Worm (Caenorhabditis elegans): ENCODE results near the gene M01H9.2.

The M01H9.2 gene

ce11 chrIV:4505078-4505477, 42.0 kb upstream of the M01H9.2 start:
- TF ChIP-seq ceh-79 (tag; optimal IDR thresholded peaks at IDR 0.05) (no peak), egrh-3 (GFP tag; IDR thresholded peaks at IDR 0.05) (no peak), C17E4.6 (GFP tag; IDR thresholded peaks at IDR 0.05) (no peak), lin-26 (GFP tag; IDR thresholded peaks at IDR 0.05) (no peak), lin-35 (GFP tag; optimal IDR thresholded peaks at IDR 0.05) (no peak), F39B2.1 (GFP tag; IDR thresholded peaks at IDR 0.05) (no peak), sptf-2 (GFP tag; optimal IDR thresholded peaks at IDR 0.05) (no peak), hsf-1 (GFP tag; IDR thresholded peaks at IDR 0.05) (no peak), ama-1 (optimal IDR thresholded peaks at IDR 0.05) (no peak), ama-1 (GFP tag; optimal IDR thresholded peaks at IDR 0.05) (no peak), hmg-20 (GFP tag; IDR thresholded peaks at IDR 0.05) (no peak), hlh-26 (GFP tag; conservative IDR thresholded peaks at IDR 0.05) (no peak), zfh-2 (GFP tag; conservative IDR thresholded peaks at IDR 0.05) (no peak), F57C9.4 (tag; optimal IDR thresholded peaks at IDR 0.05) (no peak), lin-40 (tag; optimal IDR thresholded peaks at IDR 0.05) (no peak), T07F8.4 (tag; optimal IDR thresholded peaks at IDR 0.05) (no peak), athp-1 (tag; optimal IDR thresholded peaks at IDR 0.05) (no peak), sea-2 (GFP tag; IDR thresholded peaks at IDR 0.05) (no peak)

DNA sequence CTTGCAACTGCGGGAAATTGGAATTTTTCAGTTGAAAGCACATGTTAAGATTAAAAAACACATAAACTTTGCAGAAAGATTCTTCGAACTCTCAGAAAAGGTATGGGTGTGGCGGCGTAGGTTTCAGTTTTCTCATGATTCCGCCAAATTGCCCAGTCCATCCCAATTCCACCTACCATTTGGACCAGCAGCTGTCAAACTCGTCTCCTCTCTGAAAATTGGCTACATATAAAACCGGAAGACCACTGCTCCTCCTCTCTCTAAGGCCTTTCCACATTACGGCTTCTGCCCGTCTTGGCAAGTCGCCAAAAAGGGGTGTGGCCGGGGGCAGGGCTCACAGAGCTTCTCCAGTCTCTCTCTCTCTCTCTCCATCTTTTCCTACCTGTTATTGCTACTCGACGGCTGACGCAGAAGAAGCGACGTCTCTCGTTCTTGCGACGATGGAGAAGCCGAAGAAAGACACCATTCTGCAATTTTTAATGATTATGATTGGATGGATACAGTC, 27.2 kb upstream of the M01H9.2 start, which contains the start of gene ZK180.7:
TSS of gene ZK180.7 (plus strand) at position 395 of the 505 bp plus-strand sequence.
- no peak for TF ChIP-seq cebp-2 (GFP tag; IDR thresholded peaks at IDR 0.05)
- TF ChIP-seq zfh-2 (GFP tag; conservative IDR thresholded peaks at IDR 0.05), result peak; percentile 76
- TF ChIP-seq gei-17 (GFP tag; optimal IDR thresholded peaks at IDR 0.05), result no peak
- TF ChIP-seq snpc-1.1 (tag; optimal IDR thresholded peaks at IDR 0.05; ENCODE audit: insufficient read depth), result no peak
- peak; percentile 21; the same call in 1 of the 2 replicates for TF ChIP-seq egrh-3 (GFP tag; IDR thresholded peaks at IDR 0.05)

DNA sequence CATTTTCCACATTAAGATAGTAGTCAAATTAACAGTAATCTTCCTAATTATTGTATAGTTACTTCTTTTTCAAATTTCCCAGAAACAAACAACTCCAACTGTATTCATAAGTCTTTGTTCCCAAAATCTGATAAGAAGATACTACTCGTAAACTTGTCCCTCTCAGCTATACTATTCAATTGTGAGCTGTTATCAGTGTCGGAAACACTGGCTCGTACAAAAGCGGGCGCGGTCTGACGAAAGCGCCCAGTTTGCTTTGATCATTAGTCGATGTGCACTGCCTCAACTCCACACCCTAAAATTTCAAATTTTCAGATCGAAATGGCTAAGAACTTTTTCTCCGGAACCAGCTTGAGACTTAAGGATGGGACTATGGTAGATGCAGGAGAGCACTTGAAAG, 23.7 kb upstream of the M01H9.2 start, which contains the start of gene trx-3:
TSS of gene trx-3 (plus strand) at position 291 of the 400 bp plus-strand sequence.
- TF ChIP-seq cebp-2 (GFP tag; IDR thresholded peaks at IDR 0.05) (no peak), nhr-80 (tag; optimal IDR thresholded peaks at IDR 0.05) (peak; percentile 53)

- TF ChIP-seq nfyb-1 (GFP tag; IDR thresholded peaks at IDR 0.05) (no peak), rcor-1 (GFP tag; IDR thresholded peaks at IDR 0.05) (no peak), nhr-80 (tag; optimal IDR thresholded peaks at IDR 0.05) (peak; percentile 57), C06A6.2 (GFP tag; conservative IDR thresholded peaks at IDR 0.05) (no peak), Y53G8AR.9 (GFP tag; conservative IDR thresholded peaks at IDR 0.05) (no peak)
Measured at ce11 chrIV:4484555-4484954, 21.5 kb upstream of the M01H9.2 start.

- TF ChIP-seq D2030.7 (GFP tag; IDR thresholded peaks at IDR 0.05), result no peak
- peak; percentile 83 for TF ChIP-seq nhr-80 (tag; optimal IDR thresholded peaks at IDR 0.05)
Measured at ce11 chrIV:4482531-4482930, 19.5 kb upstream of the M01H9.2 start, which contains the start of gene M01H9.4. Gene M01H9.4 (minus strand): TSS chrIV:4482909.

DNA sequence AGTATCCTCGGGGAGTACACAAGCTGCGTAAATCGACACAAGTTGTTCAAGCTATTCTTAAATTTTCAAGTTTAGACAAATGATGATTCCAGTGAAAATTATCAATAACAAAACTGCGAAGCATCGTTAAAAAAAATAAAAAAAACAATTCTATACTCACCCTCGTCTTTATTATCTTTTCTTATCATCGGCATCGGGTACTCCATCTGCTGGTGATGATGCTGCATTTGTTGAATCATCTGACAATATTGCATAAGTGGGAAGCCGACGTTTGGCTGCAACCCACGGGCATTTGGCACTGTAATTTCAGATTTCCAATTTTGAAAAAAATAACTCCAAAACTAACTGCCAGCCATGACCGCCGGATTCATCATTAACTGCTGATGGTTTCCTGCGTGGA, 18.3 kb upstream of the M01H9.2 start:
- TF ChIP-seq nhr-80 (tag; optimal IDR thresholded peaks at IDR 0.05) (peak; percentile 10), nfyb-1 (GFP tag; IDR thresholded peaks at IDR 0.05) (no peak), sptf-2 (GFP tag; optimal IDR thresholded peaks at IDR 0.05) (no peak)

DNA sequence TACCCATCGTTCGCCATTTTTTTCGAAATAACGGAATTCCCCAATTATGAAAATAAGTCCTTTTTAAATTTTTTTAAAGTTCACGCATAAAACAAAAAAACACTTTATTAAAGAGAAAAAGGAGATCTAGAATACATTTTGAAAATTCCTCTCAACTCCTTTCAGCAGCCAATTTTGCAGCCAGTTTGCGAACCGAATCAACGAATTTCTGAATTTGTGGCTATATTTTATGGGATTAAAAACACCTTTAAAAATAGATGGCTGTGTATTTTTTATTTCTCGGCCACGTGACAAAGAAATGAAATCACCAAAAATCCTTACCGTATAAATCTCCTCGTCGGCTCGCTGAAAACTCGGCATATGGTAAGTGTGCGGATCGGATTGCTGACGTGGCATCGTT, 17.0 kb upstream of the M01H9.2 start, which contains the start of gene M01H9.10:
TSS of gene M01H9.10 (minus strand) at position 101 of the 400 bp plus-strand sequence.
- TF ChIP-seq ztf-3 (GFP tag; optimal IDR thresholded peaks at IDR 0.05) (no peak), ztf-22 (GFP tag; optimal IDR thresholded peaks at IDR 0.05) (no peak), hlh-26 (GFP tag; conservative IDR thresholded peaks at IDR 0.05) (no peak), ets-4 (GFP tag; optimal IDR thresholded peaks at IDR 0.05) (no peak), Y53G8AR.9 (GFP tag; conservative IDR thresholded peaks at IDR 0.05) (no peak), nhr-179 (tag; optimal IDR thresholded peaks at IDR 0.05) (no peak), bed-1 (GFP tag; IDR thresholded peaks at IDR 0.05) (no peak), sdz-38 (tag; optimal IDR thresholded peaks at IDR 0.05) (no peak), snpc-1.1 (tag; optimal IDR thresholded peaks at IDR 0.05; ENCODE audit: insufficient read depth) (no peak), B0035.1 (tag; optimal IDR thresholded peaks at IDR 0.05) (no peak), hmg-1.2 (GFP tag; IDR thresholded peaks at IDR 0.05) (no peak), T26A5.8 (tag; optimal IDR thresholded peaks at IDR 0.05) (no peak), hsf-1 (GFP tag; IDR thresholded peaks at IDR 0.05) (no peak), somi-1 (GFP tag; optimal IDR thresholded peaks at IDR 0.05) (no peak), F23B12.7 (tag; optimal IDR thresholded peaks at IDR 0.05; ENCODE audit: insufficient read depth) (no peak), nfyb-1 (GFP tag; IDR thresholded peaks at IDR 0.05) (no peak)
